4 worm cellular contexts compared by ENCODE assay signal in the genomic region with DNA sequence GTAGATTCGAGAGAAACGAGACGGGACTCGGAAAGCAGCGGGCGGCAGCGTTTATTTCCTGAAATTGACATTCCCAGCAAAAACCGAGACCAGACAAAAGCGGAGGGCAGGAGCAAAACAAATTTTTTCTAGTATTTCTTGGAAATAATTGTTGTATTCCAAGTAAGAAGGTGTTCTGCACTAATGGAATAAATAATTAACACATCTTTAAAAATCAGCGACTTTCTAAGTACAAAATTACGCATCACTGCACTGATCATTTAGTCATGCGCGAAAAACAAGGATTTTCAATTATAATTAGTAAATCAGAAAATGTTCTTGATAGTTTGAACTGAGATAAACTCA.
TF ChIP-seq lines count a peak whose summit lies in the region.

No protein-coding gene starts in this region.

TF ChIP-seq in whole organism, L1 larva, 84 proteins besides CTCF, POLR2A, EP300 and RAD21 (continues in another document):
- TF ChIP-seq F16B12.6 (tag; optimal IDR thresholded peaks at IDR 0.05; lab: Kevin White, UChicago) (no peak), zip-4 (GFP tag; optimal IDR thresholded peaks at IDR 0.05; lab: Kevin White, UChicago) (no peak), swsn-7 (tag; optimal IDR thresholded peaks at IDR 0.05; lab: Kevin White, UChicago) (peak; percentile 26), pag-3 (tag; optimal IDR thresholded peaks at IDR 0.05; lab: Kevin White, UChicago; ENCODE audit: borderline replicate concordance, insufficient read depth) (no peak), grh-1 (GFP tag; IDR thresholded peaks at IDR 0.05; lab: Robert Waterston, UW) (no peak), C04F5.9 (tag; optimal IDR thresholded peaks at IDR 0.05; lab: Kevin White, UChicago) (no peak), vab-15 (tag; optimal IDR thresholded peaks at IDR 0.05; lab: Kevin White, UChicago) (no peak), irx-1 (tag; optimal IDR thresholded peaks at IDR 0.05; lab: Kevin White, UChicago) (no peak), fkh-4 (tag; optimal IDR thresholded peaks at IDR 0.05; lab: Kevin White, UChicago; ENCODE audit: borderline replicate concordance) (no peak), nhr-76 (tag; optimal IDR thresholded peaks at IDR 0.05; lab: Kevin White, UChicago) (no peak), snu-23 (GFP tag; optimal IDR thresholded peaks at IDR 0.05; lab: Kevin White, UChicago) (no peak), skn-1 (tag; optimal IDR thresholded peaks at IDR 0.05; lab: Kevin White, UChicago) (no peak), unc-30 (tag; optimal IDR thresholded peaks at IDR 0.05; lab: Kevin White, UChicago) (no peak), egl-13 (tag; optimal IDR thresholded peaks at IDR 0.05; lab: Kevin White, UChicago) (peak; percentile 36), alr-1 (tag; optimal IDR thresholded peaks at IDR 0.05; lab: Kevin White, UChicago; ENCODE audit: borderline replicate concordance) (no peak), sox-4 (tag; optimal IDR thresholded peaks at IDR 0.05; lab: Kevin White, UChicago) (peak; percentile 67), lin-39 (tag; optimal IDR thresholded peaks at IDR 0.05; lab: Kevin White, UChicago) (no peak), nhr-77 (tag; optimal IDR thresholded peaks at IDR 0.05; lab: Kevin White, UChicago) (no peak), nhr-71 (tag; optimal IDR thresholded peaks at IDR 0.05; lab: Kevin White, UChicago) (peak; percentile 81), dsc-1 (tag; optimal IDR thresholded peaks at IDR 0.05; lab: Kevin White, UChicago) (peak; percentile 19), lir-3 (tag; optimal IDR thresholded peaks at IDR 0.05; lab: Kevin White, UChicago; ENCODE audit: poor library complexity) (no peak), mep-1 (tag; optimal IDR thresholded peaks at IDR 0.05; lab: Kevin White, UChicago) (no peak)

TF ChIP-seq in whole organism, L2 larva, 48 proteins besides CTCF, POLR2A, EP300 and RAD21:
- TF ChIP-seq lin-39 (tag; optimal IDR thresholded peaks at IDR 0.05; lab: Kevin White, UChicago) (no peak), crh-2 (tag; optimal IDR thresholded peaks at IDR 0.05; lab: Kevin White, UChicago) (peak; percentile 26), C34F6.9 (tag; optimal IDR thresholded peaks at IDR 0.05; lab: Kevin White, UChicago) (peak; percentile 1), nhr-21 (tag; optimal IDR thresholded peaks at IDR 0.05; lab: Kevin White, UChicago) (peak; percentile 51), ZK546.5 (tag; optimal IDR thresholded peaks at IDR 0.05; lab: Kevin White, UChicago) (no peak)
TF ChIP-seq in whole organism, L2 larva: peak in this region for 3.

TF ChIP-seq in whole organism, L3 larva, 47 proteins besides CTCF, POLR2A, EP300 and RAD21:
- TF ChIP-seq egl-5 (tag; optimal IDR thresholded peaks at IDR 0.05; lab: Kevin White, UChicago) = no peak
- no peak for TF ChIP-seq nhr-67 (tag; optimal IDR thresholded peaks at IDR 0.05; lab: Kevin White, UChicago)
- TF ChIP-seq skn-1 (tag; optimal IDR thresholded peaks at IDR 0.05; lab: Kevin White, UChicago) = no peak
- no peak for TF ChIP-seq lsy-12 (tag; optimal IDR thresholded peaks at IDR 0.05; lab: Kevin White, UChicago)
- no peak for TF ChIP-seq nhr-23 (tag; optimal IDR thresholded peaks at IDR 0.05; lab: Kevin White, UChicago)
- peak; percentile 47 for TF ChIP-seq ama-1 (optimal IDR thresholded peaks at IDR 0.05; lab: Kevin White, UChicago)

TF ChIP-seq in whole organism, L4 larva, 104 proteins besides CTCF, POLR2A, EP300 and RAD21:
- TF ChIP-seq nhr-77 (tag; optimal IDR thresholded peaks at IDR 0.05; lab: Kevin White, UChicago) = no peak
- TF ChIP-seq lin-15B (tag; optimal IDR thresholded peaks at IDR 0.05; lab: Kevin White, UChicago) = no peak
- TF ChIP-seq rbr-2 (tag; optimal IDR thresholded peaks at IDR 0.05; lab: Kevin White, UChicago) = peak; percentile 6
- TF ChIP-seq F26F4.8 (GFP tag; conservative IDR thresholded peaks at IDR 0.05; lab: Robert Waterston, UW) = no peak
- TF ChIP-seq egl-43 (GFP tag; IDR thresholded peaks at IDR 0.05; lab: Robert Waterston, UW) = peak; percentile 63
- peak; percentile 39; the same call in 1 of the 2 replicates for TF ChIP-seq ctbp-1 (GFP tag; IDR thresholded peaks at IDR 0.05; lab: Robert Waterston, UW)
- TF ChIP-seq lin-38 (GFP tag; IDR thresholded peaks at IDR 0.05; lab: Robert Waterston, UW) = no peak
- no peak for TF ChIP-seq D1046.2 (GFP tag; IDR thresholded peaks at IDR 0.05; lab: Robert Waterston, UW)
- TF ChIP-seq nhr-6 (tag; optimal IDR thresholded peaks at IDR 0.05; lab: Kevin White, UChicago) = no peak
- no peak for TF ChIP-seq unc-62 (GFP tag; optimal IDR thresholded peaks at IDR 0.05 in 1 of 2; lab: Kevin White, UChicago)
- TF ChIP-seq unc-62 (tag; optimal IDR thresholded peaks at IDR 0.05; lab: Kevin White, UChicago) = no peak
- no peak for TF ChIP-seq nhr-25 (tag; optimal IDR thresholded peaks at IDR 0.05; lab: Kevin White, UChicago; ENCODE audit: borderline replicate concordance, insufficient read depth)
- no peak for TF ChIP-seq nhr-10 (tag; optimal IDR thresholded peaks at IDR 0.05; lab: Kevin White, UChicago)
- TF ChIP-seq mdl-1 (tag; optimal IDR thresholded peaks at IDR 0.05; lab: Kevin White, UChicago) = no peak
- TF ChIP-seq aha-1 (tag; lab: Kevin White, UChicago) = peak; percentile 57
- peak; percentile 12 for TF ChIP-seq fkh-10 (GFP tag; optimal IDR thresholded peaks at IDR 0.05; lab: Kevin White, UChicago)
- TF ChIP-seq dpl-1 (GFP tag; optimal IDR thresholded peaks at IDR 0.05; lab: Kevin White, UChicago) = no peak
- TF ChIP-seq ceh-32 (tag; optimal IDR thresholded peaks at IDR 0.05; lab: Kevin White, UChicago; ENCODE audit: poor library complexity) = no peak
- TF ChIP-seq lin-29 (GFP tag; IDR thresholded peaks at IDR 0.05; lab: Robert Waterston, UW) = no peak
- no peak for TF ChIP-seq nhr-41 (GFP tag; IDR thresholded peaks at IDR 0.05; lab: Robert Waterston, UW)
- peak; percentile 65 for TF ChIP-seq nhr-11 (tag; optimal IDR thresholded peaks at IDR 0.05; lab: Kevin White, UChicago)
